Fruit fly (Drosophila melanogaster) whole organism, wandering third instar larva: ENCODE results near the gene CG18622.

ENCODE experiments used
- Abd-B ChIP-seq: fragments of >200 bp; optimal IDR thresholded peaks from 2 replicates; lab custom pipeline; 2017; ENCODE audit warnings: missing biosample characterization, missing genetic modification characterization
- CG9705 ChIP-seq: fragments of 200-800 bp; sonication (Bioruptor generic); optimal IDR thresholded peaks from 2 replicates; lab custom pipeline; 2018; ENCODE audit warnings: missing biosample characterization, mild to moderate bottlenecking, missing genetic modification characterization
- Dfd ChIP-seq: fragments of >200 bp; optimal IDR thresholded peaks from 2 replicates; lab custom pipeline; 2017; ENCODE audit warnings: missing biosample characterization, missing genetic modification characterization
- Dif ChIP-seq: fragments of 200-275, 200-300 bp; sonication (Bioruptor generic); optimal IDR thresholded peaks from 2 replicates; lab custom pipeline; 2018; ENCODE audit warnings: missing biosample characterization, missing genetic modification characterization; ENCODE audit not compliant: partially characterized antibody
- GATAd ChIP-seq: sonication (Bioruptor generic); optimal IDR thresholded peaks from 2 replicates; lab custom pipeline; 2016; ENCODE audit warnings: missing biosample characterization, missing genetic modification characterization
- HLH106 ChIP-seq: fragments of 200-800 bp; optimal IDR thresholded peaks from 3 replicates; lab custom pipeline; 2019; ENCODE audit warnings: missing biosample characterization, mild to moderate bottlenecking, missing genetic modification characterization, moderate library complexity
- Hnf4 ChIP-seq: fragments of 200-800 bp; sonication (Bioruptor generic); optimal IDR thresholded peaks from 2 replicates; lab custom pipeline; 2016; ENCODE audit warnings: missing biosample characterization, mild to moderate bottlenecking, missing genetic modification characterization
- Hr78 ChIP-seq: fragments of >200 bp; optimal IDR thresholded peaks from 2 replicates; lab custom pipeline; 2017; ENCODE audit warnings: missing biosample characterization, missing genetic modification characterization
- Hr83 ChIP-seq: fragments of 200-300 bp; sonication (Bioruptor generic); optimal IDR thresholded peaks from 2 replicates; lab custom pipeline; 2016; ENCODE audit warnings: missing biosample characterization, mild to moderate bottlenecking, missing genetic modification characterization, moderate library complexity; ENCODE audit not compliant: poor library complexity, severe bottlenecking
- Mio ChIP-seq: sonication (Bioruptor generic); optimal IDR thresholded peaks from 2 replicates; lab custom pipeline; 2016; ENCODE audit warnings: missing biosample characterization, missing genetic modification characterization
- Myc ChIP-seq: fragments of >200 bp; optimal IDR thresholded peaks from 2 replicates; lab custom pipeline; 2017
- N ChIP-seq: fragments of >200 bp; optimal IDR thresholded peaks from 2 replicates; lab custom pipeline; 2018; ENCODE audit warnings: missing biosample characterization, missing external identifiers, missing genetic modification characterization
- OdsH ChIP-seq: fragments of 200-800 bp; sonication (Bioruptor generic); optimal IDR thresholded peaks from 2 replicates; lab custom pipeline; 2016; ENCODE audit warnings: missing biosample characterization, mild to moderate bottlenecking, missing genetic modification characterization
- Rel ChIP-seq, 2 experiments: fragments of 200-800 bp; sonication (Bioruptor generic) in 1 of 2; optimal IDR thresholded peaks; 2 replicates in 1 of 2; 3 replicates in 1 of 2; lab custom pipeline; 2016 to 2019; ENCODE audit warnings: mild to moderate bottlenecking in 2 of 2, missing biosample characterization in 2 of 2, missing genetic modification characterization in 2 of 2, moderate library complexity in 1 of 2
- Sp1 ChIP-seq: fragments of 200-800 bp; sonication (Bioruptor generic); optimal IDR thresholded peaks from 3 replicates; lab custom pipeline; 2019; ENCODE audit warnings: missing biosample characterization, mild to moderate bottlenecking, missing genetic modification characterization, moderate library complexity
- Vsx2 ChIP-seq: fragments of 200-300, 225-300 bp; sonication (Bioruptor generic); optimal IDR thresholded peaks from 2 replicates; lab custom pipeline; 2018; ENCODE audit warnings: missing biosample characterization, missing genetic modification characterization; ENCODE audit not compliant: partially characterized antibody
- br ChIP-seq: fragments of 200-800 bp; sonication (Bioruptor generic); optimal IDR thresholded peaks from 2 replicates; lab custom pipeline; 2016; ENCODE audit warnings: missing biosample characterization, missing genetic modification characterization
- brk ChIP-seq: fragments of 200-800 bp; sonication (Bioruptor generic); optimal IDR thresholded peaks from 2 replicates; lab custom pipeline; 2016; ENCODE audit warnings: missing biosample characterization, mild to moderate bottlenecking, missing genetic modification characterization
- dl ChIP-seq, 2 experiments: fragments of 175-275, 200-275 bp in 1 of 2; fragments of 200-275 bp in 1 of 2; sonication (Bioruptor generic); optimal IDR thresholded peaks; lab custom pipeline; 2018; ENCODE audit warnings: mild to moderate bottlenecking in 2 of 2, missing biosample characterization in 2 of 2, missing genetic modification characterization in 2 of 2, moderate library complexity in 2 of 2; ENCODE audit not compliant: partially characterized antibody in 2 of 2, insufficient read depth in 1 of 2
- dmrt93B ChIP-seq: fragments of 200-800 bp; sonication (Bioruptor generic); optimal IDR thresholded peaks from 2 replicates; lab custom pipeline; 2018; ENCODE audit warnings: missing biosample characterization, mild to moderate bottlenecking, missing genetic modification characterization
- dsf ChIP-seq: sonication (Bioruptor generic); optimal IDR thresholded peaks from 2 replicates; lab custom pipeline; 2016; ENCODE audit warnings: missing biosample characterization, missing genetic modification characterization, borderline replicate concordance
- ey ChIP-seq: fragments of 200-800 bp; sonication (Bioruptor generic); optimal IDR thresholded peaks from 2 replicates; lab custom pipeline; 2016; ENCODE audit warnings: missing biosample characterization, missing genetic modification characterization
- foxo ChIP-seq, 2 experiments: fragments of 200-800 bp; sonication (Bioruptor generic); optimal IDR thresholded peaks; 2 replicates in 1 of 2; 3 replicates in 1 of 2; lab custom pipeline; 2016 to 2017; ENCODE audit warnings: missing biosample characterization in 2 of 2, missing genetic modification characterization in 2 of 2
- fru ChIP-seq: fragments of 200-800 bp; sonication (Bioruptor generic); optimal IDR thresholded peaks from 3 replicates; lab custom pipeline; 2016; ENCODE audit warnings: missing biosample characterization, mild to moderate bottlenecking, missing genetic modification characterization
- h ChIP-seq: fragments of 200-800 bp; sonication (Bioruptor generic); optimal IDR thresholded peaks from 3 replicates; lab custom pipeline; 2016; ENCODE audit warnings: missing biosample characterization, mild to moderate bottlenecking, missing genetic modification characterization
- jim ChIP-seq: fragments of 175-275, 200-325 bp; sonication (Bioruptor generic); optimal IDR thresholded peaks from 2 replicates; lab custom pipeline; 2016; ENCODE audit warnings: missing biosample characterization, mild to moderate bottlenecking, missing genetic modification characterization
- lola ChIP-seq: fragments of >200 bp; optimal IDR thresholded peaks from 2 replicates; lab custom pipeline; 2017; ENCODE audit warnings: missing biosample characterization, missing genetic modification characterization
- pan ChIP-seq: fragments of >200 bp; optimal IDR thresholded peaks from 2 replicates; lab custom pipeline; 2017
- psq ChIP-seq: fragments of 200-800 bp; sonication (Bioruptor generic); optimal IDR thresholded peaks from 3 replicates; lab custom pipeline; 2017; ENCODE audit warnings: missing biosample characterization, mild to moderate bottlenecking, missing genetic modification characterization, moderate library complexity
- sage ChIP-seq: fragments of 200-800 bp; sonication (Bioruptor generic); optimal IDR thresholded peaks from 2 replicates; lab custom pipeline; 2016; ENCODE audit warnings: missing biosample characterization, mild to moderate bottlenecking, missing genetic modification characterization
- sv ChIP-seq: fragments of 200-800 bp; sonication (Bioruptor generic); optimal IDR thresholded peaks from 3 replicates; lab custom pipeline; 2016; ENCODE audit warnings: missing biosample characterization, missing genetic modification characterization
- tai ChIP-seq: sonication (Bioruptor generic); optimal IDR thresholded peaks from 2 replicates; lab custom pipeline; 2016; ENCODE audit warnings: missing biosample characterization, missing genetic modification characterization
- usp ChIP-seq: fragments of >200 bp; optimal IDR thresholded peaks from 2 replicates; lab custom pipeline; 2017; ENCODE audit warnings: missing biosample characterization, missing genetic modification characterization
- woc ChIP-seq: sonication (Bioruptor generic); optimal IDR thresholded peaks from 2 replicates; lab custom pipeline; 2016; ENCODE audit warnings: missing biosample characterization, mild to moderate bottlenecking, missing genetic modification characterization

CG18622 gene

dm6 chr3R:16962303-16962702 is 25.2 kb downstream of the CG18622 start:
- TF ChIP-seq lola (GFP tag; lab: Kevin White, UChicago) (no peak), tai (GFP tag; lab: Kevin White, UChicago) (no peak), CG9705 (GFP tag; lab: Kevin White, UChicago) (no peak), dmrt93B (GFP tag; lab: Kevin White, UChicago) (no peak), Dfd (GFP tag; lab: Kevin White, UChicago) (no peak), ey (GFP tag; lab: Kevin White, UChicago) (no peak)

dm6 chr3R:16960219-16960618 is 27.3 kb downstream of the CG18622 start:
- TF ChIP-seq jim, result no peak
- TF ChIP-seq lola (GFP tag; lab: Kevin White, UChicago), result no peak
- no peak for TF ChIP-seq GATAd
- no peak for TF ChIP-seq OdsH (GFP tag; lab: Kevin White, UChicago)
- TF ChIP-seq brk, result no peak
- TF ChIP-seq sage (GFP tag; lab: Kevin White, UChicago), result no peak
- TF ChIP-seq Hr83, result no peak
- TF ChIP-seq dl (GFP tag; optimal IDR thresholded peaks at IDR 0.05; lab: Kevin White, UChicago; ENCODE audit: insufficient read depth in 1 of 2, partially characterized antibody in 2 of 2), result no peak
- no peak for TF ChIP-seq CG9705 (GFP tag; lab: Kevin White, UChicago)
- no peak for TF ChIP-seq ey (GFP tag; lab: Kevin White, UChicago)
- TF ChIP-seq Dif (GFP tag; lab: Kevin White, UChicago), result no peak
- TF ChIP-seq foxo (GFP tag; optimal IDR thresholded peaks at IDR 0.05; lab: Kevin White, UChicago), result no peak
- no peak for TF ChIP-seq Dfd (GFP tag; lab: Kevin White, UChicago)

dm6 chr3R:16957759-16958536 is 29.6 kb downstream of the CG18622 start:
- TF ChIP-seq GATAd (no peak), CG9705 (GFP tag; lab: Kevin White, UChicago) (no peak), N (no peak), Myc (peak; percentile 87), pan (lab: Kevin White, UChicago) (no peak), Vsx2 (GFP tag; lab: Kevin White, UChicago) (no peak), sv (GFP tag; lab: Kevin White, UChicago) (peak; percentile 29), foxo (GFP tag; optimal IDR thresholded peaks at IDR 0.05; lab: Kevin White, UChicago) (peak in 1 of 2 experiments; percentile 73), OdsH (GFP tag; lab: Kevin White, UChicago) (peak; percentile 75), woc (GFP tag; lab: Kevin White, UChicago) (no peak), Rel (GFP tag; optimal IDR thresholded peaks at IDR 0.05; lab: Kevin White, UChicago) (no peak), Rel (tag; optimal IDR thresholded peaks at IDR 0.05; lab: Kevin White, UChicago) (no peak), Hr83 (no peak), sage (GFP tag; lab: Kevin White, UChicago) (no peak), Hnf4 (GFP tag; lab: Kevin White, UChicago) (no peak), HLH106 (tag; lab: Kevin White, UChicago) (peak; percentile 75), jim (no peak), lola (GFP tag; lab: Kevin White, UChicago) (no peak), dmrt93B (GFP tag; lab: Kevin White, UChicago) (peak; percentile 54), Sp1 (GFP tag; lab: Kevin White, UChicago) (peak; percentile 81), dsf (GFP tag; lab: Kevin White, UChicago) (no peak), br (peak; percentile 17), h (GFP tag; lab: Kevin White, UChicago) (no peak), Hr78 (GFP tag; lab: Kevin White, UChicago) (no peak), fru (GFP tag; lab: Kevin White, UChicago) (peak; percentile 50), usp (no peak), psq (peak; percentile 71), Mio (no peak), Abd-B (GFP tag; lab: Kevin White, UChicago) (no peak), dl (GFP tag; optimal IDR thresholded peaks at IDR 0.05; lab: Kevin White, UChicago; ENCODE audit: insufficient read depth in 1 of 2, partially characterized antibody in 2 of 2) (no peak)
